In the genomic region with DNA sequence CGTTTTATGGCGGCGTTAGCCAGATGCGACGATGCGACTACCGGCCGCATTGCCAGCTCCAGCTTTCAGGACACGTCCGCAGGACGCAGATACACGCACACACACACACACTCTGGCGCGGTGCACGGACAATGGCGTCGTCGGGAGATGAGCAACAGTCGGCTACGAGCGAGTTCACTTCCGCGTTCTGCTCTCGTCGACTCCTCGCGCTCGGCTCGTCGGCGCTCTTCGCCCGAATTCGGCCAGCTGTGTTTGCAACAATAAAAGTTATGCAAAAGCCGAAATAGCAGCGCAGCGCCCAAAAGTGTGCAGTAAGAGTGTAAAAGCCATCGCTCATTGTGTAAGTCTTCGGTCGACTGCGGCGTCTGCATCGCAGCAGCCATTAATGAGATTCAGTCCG, we compare ENCODE assay signal across 2 fruit fly cellular contexts.
A peak's percentile ranks its signal among the peaks of the same experiment; 100 is the strongest.
TF ChIP-seq lines count a peak whose summit lies in the region.

No protein-coding gene starts in this region.

- no peak for TF ChIP-seq CTCF in whole organism, embryonic (GFP tag; optimal IDR thresholded peaks at IDR 0.05; lab: Kevin White, UChicago)

TF ChIP-seq in whole organism, embryonic, 481 proteins besides CTCF, POLR2A, EP300 and RAD21:
- TF ChIP-seq scrt (GFP tag; optimal IDR thresholded peaks at IDR 0.05; lab: Kevin White, UChicago) (peak; percentile 53), CG17359 (tag; optimal IDR thresholded peaks at IDR 0.05; lab: Kevin White, UChicago) (no peak), salm (tag; optimal IDR thresholded peaks at IDR 0.05; lab: Kevin White, UChicago) (no peak), tll (GFP tag; optimal IDR thresholded peaks at IDR 0.05; lab: Kevin White, UChicago) (no peak), cg (GFP tag; optimal IDR thresholded peaks at IDR 0.05; lab: Kevin White, UChicago) (no peak), CG17829 (tag; optimal IDR thresholded peaks at IDR 0.05; lab: Kevin White, UChicago) (no peak), nmo (GFP tag; optimal IDR thresholded peaks at IDR 0.05; lab: Kevin White, UChicago) (no peak), CG3847 (GFP tag; IDR thresholded peaks at IDR 0.05; lab: Robert Waterston, UW) (0 out of 2 replicates have a peak, but pooled peaks have one; percentile 6), CG2199 (GFP tag; IDR thresholded peaks at IDR 0.05; lab: Robert Waterston, UW) (no peak), Lim3 (GFP tag; IDR thresholded peaks at IDR 0.05; lab: Robert Waterston, UW) (no peak), Deaf1 (tag; optimal IDR thresholded peaks at IDR 0.05; lab: Kevin White, UChicago) (peak; percentile 87), gcm (GFP tag; optimal IDR thresholded peaks at IDR 0.05; lab: Kevin White, UChicago) (no peak), CG18764 (GFP tag; optimal IDR thresholded peaks at IDR 0.05; lab: Kevin White, UChicago) (no peak), Bgb (GFP tag; IDR thresholded peaks at IDR 0.05; lab: Robert Waterston, UW; ENCODE audit: partially characterized antibody) (no peak), Adf1 (GFP tag; IDR thresholded peaks at IDR 0.05; lab: Robert Waterston, UW) (peak; percentile 46; the same call in 1 of the 2 replicates)
TF ChIP-seq in whole organism, embryonic: peak in this region for 4.

TF ChIP-seq in whole organism, pupa, 21 proteins besides CTCF, POLR2A, EP300 and RAD21:
- TF ChIP-seq CG10348 (GFP tag; IDR thresholded peaks at IDR 0.05; lab: Robert Waterston, UW), result no peak
- TF ChIP-seq CG13204 (GFP tag; optimal IDR thresholded peaks at IDR 0.05; lab: Kevin White, UChicago), result peak; percentile 31
TF ChIP-seq in whole organism, pupa: peak in this region for 1.
